Worm (Caenorhabditis elegans) whole organism, late embryonic: ENCODE measurements around the gene srt-30.

ENCODE experiments used
- ama-1 ChIP-seq: fragments of 150-350 bp; optimal IDR thresholded peaks from 2 replicates; lab custom pipeline; 2014
- ceh-30 ChIP-seq: fragments of 150-350 bp; optimal IDR thresholded peaks from 2 replicates; lab custom pipeline; 2014; ENCODE audit warnings: missing biosample characterization, missing genetic modification characterization
- dmd-4 ChIP-seq: sonication (generic microtip); optimal IDR thresholded peaks from 2 replicates; lab custom pipeline; 2016; ENCODE audit warnings: borderline replicate concordance, missing genetic modification characterization, missing compliant biosample characterization
- elt-2 ChIP-seq: sonication (generic microtip); optimal IDR thresholded peaks from 2 replicates; lab custom pipeline; 2016; ENCODE audit warnings: missing genetic modification reagents, missing genetic modification characterization, missing compliant biosample characterization
- elt-4 ChIP-seq: sonication (generic microtip); optimal IDR thresholded peaks from 2 replicates; lab custom pipeline; 2016; ENCODE audit warnings: missing genetic modification characterization, missing compliant biosample characterization
- fkh-10 ChIP-seq: fragments of 150-350 bp; optimal IDR thresholded peaks from 2 replicates; lab custom pipeline; 2014; ENCODE audit warnings: missing biosample characterization, missing genetic modification reagents, missing genetic modification characterization
- hlh-13 ChIP-seq: fragments of 200-800 bp; sonication (Bioruptor generic); optimal IDR thresholded peaks from 2 replicates; lab custom pipeline; 2018; ENCODE audit warnings: mild to moderate bottlenecking, missing genetic modification characterization, missing compliant biosample characterization
- lim-6 ChIP-seq: sonication (generic microtip); optimal IDR thresholded peaks from 2 replicates; lab custom pipeline; 2016; ENCODE audit warnings: missing genetic modification characterization, missing compliant biosample characterization
- nfya-1 ChIP-seq: sonication (generic microtip); optimal IDR thresholded peaks from 2 replicates; lab custom pipeline; 2017; ENCODE audit warnings: missing genetic modification characterization, mild to moderate bottlenecking, missing compliant biosample characterization, antibody characterized with exemption, moderate library complexity
- odd-2 ChIP-seq: sonication (generic microtip); optimal IDR thresholded peaks from 2 replicates; lab custom pipeline; 2017; ENCODE audit warnings: antibody characterized with exemption, mild to moderate bottlenecking, missing genetic modification characterization, missing compliant biosample characterization
- pha-2 ChIP-seq: sonication (generic microtip); optimal IDR thresholded peaks from 2 replicates; lab custom pipeline; 2017; ENCODE audit warnings: mild to moderate bottlenecking, missing genetic modification characterization, missing compliant biosample characterization
- pha-4 ChIP-seq: fragments of 150-350 bp; optimal IDR thresholded peaks from 2 replicates; lab custom pipeline; 2018; ENCODE audit warnings: missing biosample characterization, missing genetic modification reagents, missing genetic modification characterization

ce11 chrV:3750328-3750727, 50.0 kb downstream of the srt-30 start:
- TF ChIP-seq fkh-10 (GFP tag; lab: Kevin White, UChicago), result no peak
- no peak for TF ChIP-seq dmd-4 (tag; lab: Kevin White, UChicago)
- TF ChIP-seq ceh-30 (tag; lab: Kevin White, UChicago), result no peak
- no peak for TF ChIP-seq ama-1 (lab: Kevin White, UChicago)
- no peak for TF ChIP-seq pha-4 (tag; lab: Kevin White, UChicago)
- no peak for TF ChIP-seq odd-2 (tag; lab: Kevin White, UChicago)
- no peak for TF ChIP-seq hlh-13
- no peak for TF ChIP-seq pha-2 (tag; lab: Kevin White, UChicago)
- TF ChIP-seq nfya-1, result no peak
- TF ChIP-seq elt-2 (tag; lab: Kevin White, UChicago), result no peak
- no peak for TF ChIP-seq lim-6 (tag; lab: Kevin White, UChicago)
- TF ChIP-seq elt-4 (tag; lab: Kevin White, UChicago), result no peak
